Worm (Caenorhabditis elegans) whole organism, mixed stage, embryonic: ENCODE data around the gene F23B12.7.

Source experiments
- blmp-1 ChIP-seq: fragments of 150-350 bp; optimal IDR thresholded peaks from 2 replicates; lab custom pipeline; 2014; ENCODE audit warnings: missing biosample characterization, missing genetic modification characterization
- ceh-83 ChIP-seq: fragments of 200-800 bp; sonication (Bioruptor generic); optimal IDR thresholded peaks from 2 replicates; lab custom pipeline; 2018; ENCODE audit warnings: mild to moderate bottlenecking, missing genetic modification characterization, missing compliant biosample characterization
- ces-1 ChIP-seq: fragments of 150-350 bp; optimal IDR thresholded peaks from 2 replicates; lab custom pipeline; 2014; ENCODE audit warnings: missing biosample characterization, missing genetic modification reagents, missing genetic modification characterization
- cnd-1 ChIP-seq: fragments of 200-800 bp; sonication (Bioruptor generic); optimal IDR thresholded peaks from 2 replicates; lab custom pipeline; 2018; ENCODE audit warnings: mild to moderate bottlenecking, missing genetic modification characterization, missing compliant biosample characterization
- elt-3 ChIP-seq: fragments of 150-350 bp; optimal IDR thresholded peaks from 2 replicates; lab custom pipeline; 2014; ENCODE audit warnings: missing biosample characterization, missing genetic modification characterization
- mab-5 ChIP-seq: fragments of 150-350 bp; optimal IDR thresholded peaks from 2 replicates; lab custom pipeline; 2014; ENCODE audit warnings: missing biosample characterization, missing genetic modification characterization
- nhr-12 ChIP-seq: fragments of 150-350 bp; optimal IDR thresholded peaks from 2 replicates; lab custom pipeline; 2014; ENCODE audit warnings: missing biosample characterization, missing genetic modification characterization
- nhr-237 ChIP-seq: fragments of 150-350 bp; optimal IDR thresholded peaks from 2 replicates; lab custom pipeline; 2014; ENCODE audit warnings: missing biosample characterization, missing genetic modification characterization
- pha-4 ChIP-seq: fragments of 150-350 bp; optimal IDR thresholded peaks from 2 replicates; lab custom pipeline; 2018; ENCODE audit warnings: missing biosample characterization, missing genetic modification reagents, missing genetic modification characterization
- unc-120 ChIP-seq: sonication (generic microtip); optimal IDR thresholded peaks from 2 replicates; lab custom pipeline; 2017; ENCODE audit warnings: missing genetic modification characterization, missing compliant biosample characterization; ENCODE audit not compliant: poor library complexity, severe bottlenecking
- unc-62 ChIP-seq: fragments of 150-350 bp; optimal IDR thresholded peaks from 2 replicates; lab custom pipeline; 2014; ENCODE audit warnings: missing biosample characterization, missing genetic modification reagents, missing genetic modification characterization

DNA sequence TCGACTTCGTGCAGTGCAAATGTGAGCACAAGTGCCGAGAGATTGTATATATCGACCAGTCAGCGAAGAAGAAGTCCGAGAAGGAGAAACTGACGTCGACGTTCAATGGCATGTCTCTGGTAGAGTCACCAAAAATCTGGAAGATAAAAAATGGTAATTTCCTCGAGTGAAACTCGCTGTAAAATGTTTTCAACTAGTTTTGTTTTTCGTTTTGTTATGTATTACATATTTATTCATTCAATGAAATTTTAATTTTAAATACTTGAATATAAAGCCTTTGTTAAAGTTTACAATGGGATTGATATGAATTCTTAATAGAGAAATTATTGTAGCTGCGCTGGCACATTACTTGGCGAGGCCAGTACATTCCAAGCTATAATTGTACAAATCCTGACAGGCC lies 29.6 kb upstream of the F23B12.7 start:
- no peak for TF ChIP-seq cnd-1 (tag; lab: Kevin White, UChicago)
- no peak for TF ChIP-seq mab-5 (tag; lab: Kevin White, UChicago)
- no peak for TF ChIP-seq ces-1 (GFP tag; lab: Kevin White, UChicago)
- TF ChIP-seq unc-62 (GFP tag; lab: Kevin White, UChicago): no peak
- no peak for TF ChIP-seq ceh-83 (GFP tag; lab: Kevin White, UChicago)
- no peak for TF ChIP-seq nhr-237 (tag; lab: Kevin White, UChicago)
- TF ChIP-seq pha-4 (tag; lab: Kevin White, UChicago): no peak
- no peak for TF ChIP-seq unc-120 (tag; lab: Kevin White, UChicago)
- no peak for TF ChIP-seq nhr-12 (tag; lab: Kevin White, UChicago)
- TF ChIP-seq elt-3: no peak
- TF ChIP-seq blmp-1 (tag; lab: Kevin White, UChicago): no peak
